Fruit fly (Drosophila melanogaster) whole organism, embryonic: ENCODE data around the gene dome.

ENCODE experiments used
- ATbp ChIP-seq: fragments of 200-800 bp; sonication (Bioruptor generic); optimal IDR thresholded peaks from 2 replicates; lab custom pipeline; 2017; ENCODE audit warnings: missing biosample characterization, mild to moderate bottlenecking, missing genetic modification characterization, missing genetic modification reagents
- Aef1 ChIP-seq: fragments of 200-800 bp; sonication (Bioruptor generic); IDR thresholded peaks from 3 replicates; pipeline ENCODE4 v1.3.6; 2022; ENCODE audit warnings: missing biosample characterization, missing genetic modification characterization
- Atf3 ChIP-seq: fragments of 200-800 bp; sonication (Bioruptor generic); optimal IDR thresholded peaks from 3 replicates; lab custom pipeline; 2016; ENCODE audit warnings: missing biosample characterization, missing genetic modification characterization
- B-H1 ChIP-seq: fragments of 200-800 bp; sonication (Bioruptor generic); IDR thresholded peaks from 3 replicates; pipeline ENCODE4 v1.3.6; 2022; ENCODE audit warnings: missing biosample characterization, missing genetic modification characterization
- Bgb ChIP-seq: fragments of 200-800 bp; sonication (Bioruptor generic); IDR thresholded peaks from 2 replicates; pipeline ENCODE4 v1.3.6; 2022; ENCODE audit warnings: missing biosample characterization, missing genetic modification characterization; ENCODE audit not compliant: partially characterized antibody
- CG11085 ChIP-seq: fragments of 200-800 bp; sonication (Bioruptor generic); IDR thresholded peaks from 2 replicates; pipeline ENCODE4 v1.3.6; 2022; ENCODE audit warnings: missing biosample characterization, missing genetic modification characterization
- CG11247 ChIP-seq: fragments of 200-800 bp; sonication (Bioruptor generic); IDR thresholded peaks from 2 replicates; pipeline ENCODE4 v1.3.6; 2022; ENCODE audit warnings: missing biosample characterization, missing genetic modification characterization
- CG12071 ChIP-seq: fragments of 200-800 bp; sonication (Bioruptor generic); optimal IDR thresholded peaks from 3 replicates; lab custom pipeline; 2018; ENCODE audit warnings: missing biosample characterization, mild to moderate bottlenecking, missing genetic modification characterization
- CG12299 ChIP-seq: fragments of 200-800 bp; sonication (Bioruptor generic); optimal IDR thresholded peaks from 2 replicates; lab custom pipeline; 2018; ENCODE audit warnings: missing biosample characterization, mild to moderate bottlenecking, missing genetic modification characterization
- CG14014 ChIP-seq: fragments of 200-800 bp; sonication (Bioruptor generic); IDR thresholded peaks from 2 replicates; pipeline ENCODE4 v1.3.6; 2022; ENCODE audit warnings: missing biosample characterization, missing genetic modification characterization
- CG14050 ChIP-seq: fragments of 200-800 bp; sonication (Bioruptor generic); IDR thresholded peaks from 3 replicates; pipeline ENCODE4 v1.3.6; 2022; ENCODE audit warnings: missing biosample characterization, missing genetic modification characterization
- CG14860 ChIP-seq: fragments of 200-800 bp; sonication (Bioruptor generic); IDR thresholded peaks from 3 replicates; pipeline ENCODE4 v1.3.6; 2022; ENCODE audit warnings: missing biosample characterization, missing genetic modification characterization; ENCODE audit not compliant: partially characterized antibody
- CG15269 ChIP-seq: fragments of 200-800 bp; sonication (Bioruptor generic); optimal IDR thresholded peaks from 2 replicates; lab custom pipeline; 2018; ENCODE audit warnings: missing biosample characterization, mild to moderate bottlenecking, missing genetic modification characterization, moderate library complexity
- CG1603 ChIP-seq: fragments of 200-800 bp; sonication (Bioruptor generic); optimal IDR thresholded peaks from 2 replicates; lab custom pipeline; 2019; ENCODE audit warnings: missing biosample characterization, mild to moderate bottlenecking, missing genetic modification characterization, moderate library complexity
- CG16863 ChIP-seq: fragments of 200-800 bp; sonication (Bioruptor generic); optimal IDR thresholded peaks from 3 replicates; lab custom pipeline; 2016; ENCODE audit warnings: missing biosample characterization, missing genetic modification characterization
- CG17361 ChIP-seq: fragments of 200-800 bp; sonication (Bioruptor generic); IDR thresholded peaks from 3 replicates; pipeline ENCODE4 v1.3.6; 2022; ENCODE audit warnings: missing biosample characterization, missing genetic modification characterization
- CG2120 ChIP-seq: fragments of 200-800 bp; sonication (Bioruptor generic); optimal IDR thresholded peaks from 3 replicates; lab custom pipeline; 2016; ENCODE audit warnings: missing biosample characterization, missing genetic modification characterization
- CG2875 ChIP-seq: fragments of 200-800 bp; sonication (Bioruptor generic); optimal IDR thresholded peaks from 2 replicates; lab custom pipeline; 2017; ENCODE audit warnings: missing biosample characterization, mild to moderate bottlenecking, missing genetic modification characterization, missing genetic modification reagents
- CG30431 ChIP-seq: fragments of 200-800 bp; sonication (Bioruptor generic); optimal IDR thresholded peaks from 2 replicates; lab custom pipeline; 2017; ENCODE audit warnings: missing biosample characterization, missing genetic modification characterization
- CG33213 ChIP-seq: fragments of 200-800 bp; sonication (Bioruptor generic); optimal IDR thresholded peaks from 3 replicates; lab custom pipeline; 2016; ENCODE audit warnings: missing biosample characterization, missing genetic modification characterization
- CG6689 ChIP-seq: fragments of 200-800 bp; sonication (Bioruptor generic); IDR thresholded peaks from 2 replicates; pipeline ENCODE4 v1.3.6; 2022; ENCODE audit warnings: missing biosample characterization, missing genetic modification characterization
- CG7786 ChIP-seq: fragments of 200-800 bp; sonication (Bioruptor generic); optimal IDR thresholded peaks from 2 replicates; lab custom pipeline; 2016; ENCODE audit warnings: missing biosample characterization, missing genetic modification characterization
- CG7963 ChIP-seq: fragments of 200-800 bp; sonication (Bioruptor generic); IDR thresholded peaks from 3 replicates; pipeline ENCODE4 v1.3.6; 2022; ENCODE audit warnings: missing biosample characterization, missing genetic modification characterization; ENCODE audit not compliant: partially characterized antibody
- CG9609 ChIP-seq: fragments of 200-800 bp; sonication (Bioruptor generic); optimal IDR thresholded peaks from 3 replicates; lab custom pipeline; 2016; ENCODE audit warnings: missing biosample characterization, missing genetic modification characterization
- CG9932 ChIP-seq: fragments of 200-800 bp; sonication (Bioruptor generic); IDR thresholded peaks from 2 replicates; pipeline ENCODE4 v1.3.6; 2022; ENCODE audit warnings: missing biosample characterization, missing genetic modification characterization
- Deaf1 ChIP-seq: fragments of 200-800 bp; optimal IDR thresholded peaks from 3 replicates; lab custom pipeline; 2019; ENCODE audit warnings: missing biosample characterization, mild to moderate bottlenecking, missing genetic modification characterization, moderate library complexity
- Doc3 ChIP-seq: fragments of 200-800 bp; sonication (Bioruptor generic); IDR thresholded peaks from 3 replicates; pipeline ENCODE4 v1.3.6; 2022; ENCODE audit warnings: missing biosample characterization, missing genetic modification characterization; ENCODE audit not compliant: partially characterized antibody
- GATAe ChIP-seq: fragments of 200-800 bp; sonication (Bioruptor generic); conservative IDR thresholded peaks from 2 replicates; pipeline ENCODE4 v1.3.6; 2022; ENCODE audit warnings: missing biosample characterization, missing genetic modification characterization
- HHEX ChIP-seq: fragments of 200-800 bp; sonication (Bioruptor generic); optimal IDR thresholded peaks from 3 replicates; lab custom pipeline; 2017; ENCODE audit warnings: missing biosample characterization, mild to moderate bottlenecking, missing genetic modification characterization, missing genetic modification reagents
- Mes4 ChIP-seq: fragments of 200-800 bp; sonication (Bioruptor generic); optimal IDR thresholded peaks from 2 replicates; lab custom pipeline; 2016; ENCODE audit warnings: missing biosample characterization, missing genetic modification characterization
- Ptx1 ChIP-seq: fragments of 200-800 bp; sonication (Bioruptor generic); IDR thresholded peaks from 2 replicates; pipeline ENCODE4 v1.3.6; 2022; ENCODE audit warnings: missing biosample characterization, missing genetic modification characterization
- Ravus ChIP-seq: fragments of 200-800 bp; sonication (Bioruptor generic); IDR thresholded peaks from 2 replicates; pipeline ENCODE4 v1.3.6; 2022; ENCODE audit warnings: missing biosample characterization, missing genetic modification characterization
- Ssrp ChIP-seq: fragments of 200-800 bp; sonication (Bioruptor generic); optimal IDR thresholded peaks from 2 replicates; lab custom pipeline; 2018; ENCODE audit warnings: missing biosample characterization, mild to moderate bottlenecking, missing genetic modification characterization, moderate library complexity
- TFAM ChIP-seq: fragments of 200-800 bp; sonication (Bioruptor generic); optimal IDR thresholded peaks from 2 replicates; lab custom pipeline; 2017; ENCODE audit warnings: missing biosample characterization, missing genetic modification characterization, inconsistent platforms
- Trl ChIP-seq, 3 experiments: fragments of >200 bp in 2 of 3; fragments of 200-800 bp in 1 of 3; sonication (Bioruptor generic) in 1 of 3; optimal IDR thresholded peaks; 2 replicates in 1 of 3; 3 replicates in 2 of 3; lab custom pipeline; 2016 to 2017; ENCODE audit warnings: missing biosample characterization in 1 of 3, missing genetic modification characterization in 1 of 3
- bab2 ChIP-seq: fragments of 200-800 bp; sonication (Bioruptor generic); optimal IDR thresholded peaks from 2 replicates; lab custom pipeline; 2016; ENCODE audit warnings: missing biosample characterization, missing genetic modification characterization
- chinmo ChIP-seq: fragments of 200-800 bp; sonication (Bioruptor generic); IDR thresholded peaks from 4 replicates; pipeline ENCODE4 v1.3.6; 2022; ENCODE audit warnings: missing biosample characterization, missing genetic modification characterization; ENCODE audit not compliant: partially characterized antibody
- crc ChIP-seq: fragments of 200-800 bp; sonication (Bioruptor generic); optimal IDR thresholded peaks from 2 replicates; lab custom pipeline; 2016; ENCODE audit warnings: missing biosample characterization, missing genetic modification characterization
- esg ChIP-seq: fragments of 200-800 bp; sonication (Bioruptor generic); conservative IDR thresholded peaks from 2 replicates; pipeline ENCODE4 v1.3.6; 2022; ENCODE audit warnings: missing biosample characterization, missing genetic modification characterization
- fu2 ChIP-seq: fragments of 200-800 bp; sonication (Bioruptor generic); optimal IDR thresholded peaks from 2 replicates; lab custom pipeline; 2016; ENCODE audit warnings: missing biosample characterization, missing genetic modification characterization
- gcm ChIP-seq: fragments of 200-800 bp; sonication (Bioruptor generic); optimal IDR thresholded peaks from 2 replicates; lab custom pipeline; 2019; ENCODE audit warnings: missing biosample characterization, mild to moderate bottlenecking, missing genetic modification characterization, moderate library complexity
- gsb-n ChIP-seq: fragments of 200-800 bp; sonication (Bioruptor generic); optimal IDR thresholded peaks from 3 replicates; lab custom pipeline; 2018; ENCODE audit warnings: missing biosample characterization, mild to moderate bottlenecking, missing genetic modification characterization
- hb ChIP-seq: fragments of 200-800 bp; sonication (Bioruptor generic); IDR thresholded peaks from 3 replicates; pipeline ENCODE4 v1.3.6; 2022; ENCODE audit warnings: missing biosample characterization, missing genetic modification characterization; ENCODE audit not compliant: partially characterized antibody
- ken ChIP-seq: fragments of 200-800 bp; sonication (Bioruptor generic); IDR thresholded peaks from 3 replicates; pipeline ENCODE4 v1.3.6; 2022; ENCODE audit warnings: missing biosample characterization, missing genetic modification characterization
- lmd ChIP-seq: fragments of 200-800 bp; sonication (Bioruptor generic); IDR thresholded peaks from 2 replicates; pipeline ENCODE4 v1.3.6; 2022; ENCODE audit warnings: missing biosample characterization, missing genetic modification characterization
- lola ChIP-seq, 3 experiments: fragments of >200 bp in 2 of 3; fragments of 200-800 bp in 1 of 3; sonication (Bioruptor generic) in 1 of 3; optimal IDR thresholded peaks; 2 replicates each; lab custom pipeline; 2017 to 2019; ENCODE audit warnings: missing biosample characterization in 3 of 3, missing genetic modification characterization in 3 of 3, mild to moderate bottlenecking in 1 of 3, moderate library complexity in 1 of 3
- nerfin-1 ChIP-seq: fragments of 200-800 bp; sonication (Bioruptor generic); optimal IDR thresholded peaks from 3 replicates; lab custom pipeline; 2019; ENCODE audit warnings: missing biosample characterization, mild to moderate bottlenecking, missing genetic modification characterization, moderate library complexity
- otp ChIP-seq: fragments of 200-800 bp; sonication (Bioruptor generic); IDR thresholded peaks from 3 replicates; pipeline ENCODE4, ENCODE4 v1.3.6; 2022; ENCODE audit warnings: missing biosample characterization, missing genetic modification characterization
- rib ChIP-seq: fragments of 200-800 bp; sonication (Bioruptor generic); IDR thresholded peaks from 2 replicates; pipeline ENCODE4 v1.3.6; 2022; ENCODE audit warnings: missing biosample characterization, missing genetic modification characterization
- sisA ChIP-seq: fragments of 200-800 bp; sonication (Bioruptor generic); IDR thresholded peaks from 2 replicates; pipeline ENCODE4 v1.3.6; 2022; ENCODE audit warnings: missing biosample characterization, missing genetic modification characterization

dome gene

dm6 chrX:19666991-19667409 lies 16.3 kb downstream of the dome start, which contains the start of gene Zw (continued):
- peak; percentile 29; the same call in 1 of the 3 replicates for TF ChIP-seq B-H1 (GFP tag; lab: Robert Waterston, UW)
- TF ChIP-seq CG6689 (GFP tag; lab: Robert Waterston, UW): peak; percentile 49; the same call in 1 of the 2 replicates
- TF ChIP-seq Deaf1: peak; percentile 65
- no peak for TF ChIP-seq CG7963
- TF ChIP-seq Ssrp (tag; lab: Kevin White, UChicago): peak; percentile 29
- TF ChIP-seq CG2120 (GFP tag; lab: Kevin White, UChicago): peak; percentile 73
- peak; percentile 35; the same call in 1 of the 2 replicates for TF ChIP-seq CG14014 (GFP tag; lab: Robert Waterston, UW)
- TF ChIP-seq CG11085 (GFP tag; lab: Robert Waterston, UW): peak; percentile 60
- TF ChIP-seq TFAM (GFP tag; lab: Kevin White, UChicago): no peak
- TF ChIP-seq hb (GFP tag; lab: Robert Waterston, UW): no peak
- TF ChIP-seq lmd (GFP tag; lab: Robert Waterston, UW): peak; percentile 47; the same call in 1 of the 2 replicates
- TF ChIP-seq CG15269 (tag; lab: Kevin White, UChicago): peak; percentile 52
- peak; percentile 4 for TF ChIP-seq CG33213 (GFP tag; lab: Kevin White, UChicago)
- peak; percentile 49 for TF ChIP-seq CG7786 (GFP tag; lab: Kevin White, UChicago)
- peak; percentile 5 for TF ChIP-seq nerfin-1 (tag; lab: Kevin White, UChicago)
- peak; percentile 19 for TF ChIP-seq Mes4 (GFP tag; lab: Kevin White, UChicago)
- peak; percentile 9 for TF ChIP-seq CG12071
- TF ChIP-seq otp: 0 out of 3 replicates have a peak, but pooled peaks have one; percentile 40
- peak; percentile 53; the same call in 2 of the 3 replicates for TF ChIP-seq CG17361 (GFP tag; lab: Robert Waterston, UW)
- TF ChIP-seq CG14860: no peak
- peak; percentile 72 for TF ChIP-seq Aef1 (GFP tag; lab: Robert Waterston, UW)
- no peak for TF ChIP-seq Ravus (GFP tag; lab: Robert Waterston, UW)
- TF ChIP-seq crc (GFP tag; lab: Kevin White, UChicago): no peak
- TF ChIP-seq gcm: no peak
- TF ChIP-seq rib: 0 out of 2 replicates have a peak, but pooled peaks have one; percentile 27
- no peak for TF ChIP-seq gsb-n (tag; lab: Kevin White, UChicago)
- TF ChIP-seq CG11247 (GFP tag; lab: Robert Waterston, UW): peak; percentile 52
- TF ChIP-seq CG14050 (GFP tag; lab: Robert Waterston, UW): no peak
- peak; percentile 46 for TF ChIP-seq CG9609 (GFP tag; lab: Kevin White, UChicago)
- no peak for TF ChIP-seq Trl (optimal IDR thresholded peaks at IDR 0.05; lab: Kevin White, UChicago)
- TF ChIP-seq Trl (GFP tag; optimal IDR thresholded peaks at IDR 0.05; lab: Kevin White, UChicago): peak; percentile 47
- TF ChIP-seq ken: peak; percentile 55; the same call in 1 of the 3 replicates
- no peak for TF ChIP-seq CG12299
- peak; percentile 48 for TF ChIP-seq esg (GFP tag; lab: Robert Waterston, UW)
- peak; percentile 32 for TF ChIP-seq bab2
- peak; percentile 53 for TF ChIP-seq CG1603 (tag; lab: Kevin White, UChicago)
- peak in 1 of 3 experiments; percentile 22 for TF ChIP-seq lola (GFP tag; optimal IDR thresholded peaks at IDR 0.05; lab: Kevin White, UChicago)
- TF ChIP-seq CG9932 (GFP tag; lab: Robert Waterston, UW): peak; percentile 88
- peak; percentile 73 for TF ChIP-seq Ptx1 (GFP tag; lab: Robert Waterston, UW)
- peak; percentile 47 for TF ChIP-seq CG16863
- TF ChIP-seq ATbp (GFP tag; lab: Kevin White, UChicago): peak; percentile 7
- peak; percentile 30 for TF ChIP-seq fu2 (GFP tag; lab: Kevin White, UChicago)
- TF ChIP-seq Atf3 (GFP tag; lab: Kevin White, UChicago): peak; percentile 6
- TF ChIP-seq sisA (GFP tag; lab: Robert Waterston, UW): peak; percentile 71
- TF ChIP-seq chinmo (GFP tag; lab: Robert Waterston, UW): peak; percentile 95
- TF ChIP-seq Doc3 (GFP tag; lab: Robert Waterston, UW): no peak
- peak; percentile 57 for TF ChIP-seq Bgb
- TF ChIP-seq CG2875 (GFP tag; lab: Kevin White, UChicago): no peak
- peak; percentile 19 for TF ChIP-seq HHEX (GFP tag; lab: Kevin White, UChicago)
- TF ChIP-seq GATAe (GFP tag; lab: Robert Waterston, UW): peak; percentile 13; the same call in 1 of the 2 replicates
- peak; percentile 47 for TF ChIP-seq CG30431
